Worm (Caenorhabditis elegans): ENCODE results near the gene swt-2.

DNA sequence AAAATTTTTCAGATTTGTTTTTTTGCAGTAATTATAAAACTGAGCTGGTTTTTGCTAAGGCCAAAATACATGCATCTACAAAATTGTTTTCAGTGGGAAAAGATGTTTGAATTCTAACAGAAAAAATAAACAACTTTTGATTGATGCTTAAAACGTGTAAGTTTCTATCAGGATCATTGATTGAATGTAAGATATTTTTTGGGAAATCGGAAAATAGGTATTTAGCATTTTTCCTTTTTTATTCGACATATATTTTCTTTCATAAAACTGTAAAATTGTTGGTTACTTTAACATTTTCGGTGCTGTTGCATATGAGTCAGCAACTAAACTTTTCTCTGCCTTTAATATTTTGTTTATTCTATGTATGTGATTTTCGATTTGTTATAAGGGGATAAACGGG lies 5.5 kb upstream of the swt-2 start, which contains the start of gene C54F6.20:
- TF ChIP-seq ceh-16 (tag; optimal IDR thresholded peaks at IDR 0.05) (no peak), nhr-237 (tag; optimal IDR thresholded peaks at IDR 0.05) (no peak), ztf-11 (tag; optimal IDR thresholded peaks at IDR 0.05) (no peak), nhr-28 (tag; optimal IDR thresholded peaks at IDR 0.05) (no peak), aly-2 (tag; optimal IDR thresholded peaks at IDR 0.05) (no peak), ZK546.5 (tag; optimal IDR thresholded peaks at IDR 0.05) (no peak), fkh-10 (GFP tag; optimal IDR thresholded peaks at IDR 0.05) (no peak), nhr-12 (tag; optimal IDR thresholded peaks at IDR 0.05) (no peak)
